Fruit fly (Drosophila melanogaster): ENCODE results near the gene CG4998.
A peak's percentile ranks its signal among the peaks of the same experiment; 100 is the strongest.

The CG4998 gene

dm6 chr3L:16289067-16289466 is 49.7 kb upstream of the CG4998 start (continued):
- 0 out of 3 replicates have a peak, but pooled peaks have one; percentile 21 for TF ChIP-seq CG7357 (GFP tag; IDR thresholded peaks at IDR 0.05)
- TF ChIP-seq Atf6 (GFP tag; IDR thresholded peaks at IDR 0.05): peak; percentile 38; the same call in 1 of the 2 replicates
- no peak for TF ChIP-seq CG10979 (tag; optimal IDR thresholded peaks at IDR 0.05)
- peak; percentile 2 for TF ChIP-seq nmo (GFP tag; optimal IDR thresholded peaks at IDR 0.05)
- peak; percentile 43 for TF ChIP-seq dmrt99B (tag; optimal IDR thresholded peaks at IDR 0.05)
- 0 out of 2 replicates have a peak, but pooled peaks have one; percentile 20 for TF ChIP-seq Nf-YA (GFP tag; IDR thresholded peaks at IDR 0.05)
- peak; percentile 39 for TF ChIP-seq CG13296 (GFP tag; optimal IDR thresholded peaks at IDR 0.05)
- no peak for TF ChIP-seq run (tag; optimal IDR thresholded peaks at IDR 0.05)
- no peak for TF ChIP-seq ERR (GFP tag; optimal IDR thresholded peaks at IDR 0.05)
- no peak for TF ChIP-seq CG2202 (tag; optimal IDR thresholded peaks at IDR 0.05)
- TF ChIP-seq CoRest (tag; optimal IDR thresholded peaks at IDR 0.05): peak; percentile 20
- peak in 1 of 2 experiments; percentile 69 for TF ChIP-seq Hr51 (GFP tag; optimal IDR thresholded peaks at IDR 0.05)
- TF ChIP-seq Blimp-1 (GFP tag; optimal IDR thresholded peaks at IDR 0.05): peak; percentile 22
- no peak for TF ChIP-seq sug (tag; optimal IDR thresholded peaks at IDR 0.05)
- peak; percentile 9 for TF ChIP-seq Chrac-16 (GFP tag; optimal IDR thresholded peaks at IDR 0.05)
- peak; percentile 44; the same call in 1 of the 2 replicates for TF ChIP-seq CG17328 (GFP tag; IDR thresholded peaks at IDR 0.05)
- peak; percentile 47; the same call in 1 of the 3 replicates for TF ChIP-seq ase (GFP tag; IDR thresholded peaks at IDR 0.05)
- TF ChIP-seq Aef1 (GFP tag; IDR thresholded peaks at IDR 0.05): 0 out of 3 replicates have a peak, but pooled peaks have one; percentile 16
- TF ChIP-seq CG4854 (GFP tag; optimal IDR thresholded peaks at IDR 0.05): no peak

- TF ChIP-seq C15 (GFP tag; IDR thresholded peaks at IDR 0.05): 0 out of 3 replicates have a peak, but pooled peaks have one; percentile 11
- no peak for TF ChIP-seq CG15601 (tag; optimal IDR thresholded peaks at IDR 0.05)
These were observed 48.0 kb upstream of the CG4998 start, which contains the start of gene CG13045 for dm6 chr3L:16290850-16291249. CG13045 (minus strand) TSS chr3L:16290950.

- no peak for TF ChIP-seq slou (GFP tag; optimal IDR thresholded peaks at IDR 0.05)
- no peak for TF ChIP-seq vfl (GFP tag; optimal IDR thresholded peaks at IDR 0.05)
- TF ChIP-seq jigr1 (GFP tag; IDR thresholded peaks at IDR 0.05): no peak
- no peak for TF ChIP-seq BEAF-32 (GFP tag; optimal IDR thresholded peaks at IDR 0.05)
- peak; percentile 49 for TF ChIP-seq Vsx1 (GFP tag; optimal IDR thresholded peaks at IDR 0.05)
- TF ChIP-seq nerfin-2 (GFP tag; IDR thresholded peaks at IDR 0.05; ENCODE audit: partially characterized antibody): no peak
- peak; percentile 10; the same call in 1 of the 2 replicates for TF ChIP-seq CG13287 (GFP tag; IDR thresholded peaks at IDR 0.05; ENCODE audit: partially characterized antibody)
- TF ChIP-seq CG42726 (GFP tag; IDR thresholded peaks at IDR 0.05; ENCODE audit: partially characterized antibody): 0 out of 2 replicates have a peak, but pooled peaks have one; percentile 34
- peak; percentile 11 for TF ChIP-seq Abd-B (GFP tag; optimal IDR thresholded peaks at IDR 0.05)
- TF ChIP-seq z (GFP tag; IDR thresholded peaks at IDR 0.05): 0 out of 3 replicates have a peak, but pooled peaks have one; percentile 17
These were observed 47.1 kb upstream of the CG4998 start for dm6 chr3L:16291678-16292077.

dm6 chr3L:16295447-16295846 is 43.4 kb upstream of the CG4998 start, which contains the start of gene CG4962:
CG4962 (minus strand) TSS chr3L:16295547.
- no peak for TF ChIP-seq Tbp (GFP tag; optimal IDR thresholded peaks at IDR 0.05)
- no peak for TF ChIP-seq CG6765 (GFP tag; optimal IDR thresholded peaks at IDR 0.05)
- TF ChIP-seq gce (GFP tag; IDR thresholded peaks at IDR 0.05): no peak
